Worm (Caenorhabditis elegans): ENCODE measurements around the gene clec-208.
"Not testable (repeated sequence)": the region's sequence is repeated elsewhere in the genome, so short reads cannot be mapped to it uniquely, and the experiment has no call there.

The clec-208 gene

ce11 chrV:2067419-2067818 is 30.3 kb upstream of the clec-208 start:
- no peak for TF ChIP-seq ztf-23 (GFP tag; IDR thresholded peaks at IDR 0.05)
- TF ChIP-seq flt-1 (GFP tag; IDR thresholded peaks at IDR 0.05) = no peak
- no peak for TF ChIP-seq ztf-29 (GFP tag; IDR thresholded peaks at IDR 0.05)
- no peak for TF ChIP-seq klf-2 (GFP tag; conservative IDR thresholded peaks at IDR 0.05)
- TF ChIP-seq ref-1 (GFP tag; conservative IDR thresholded peaks at IDR 0.05) = no peak
- TF ChIP-seq T22C8.4 (GFP tag; IDR thresholded peaks at IDR 0.05) = no peak
- no peak for TF ChIP-seq cog-1 (tag; optimal IDR thresholded peaks at IDR 0.05)

DNA sequence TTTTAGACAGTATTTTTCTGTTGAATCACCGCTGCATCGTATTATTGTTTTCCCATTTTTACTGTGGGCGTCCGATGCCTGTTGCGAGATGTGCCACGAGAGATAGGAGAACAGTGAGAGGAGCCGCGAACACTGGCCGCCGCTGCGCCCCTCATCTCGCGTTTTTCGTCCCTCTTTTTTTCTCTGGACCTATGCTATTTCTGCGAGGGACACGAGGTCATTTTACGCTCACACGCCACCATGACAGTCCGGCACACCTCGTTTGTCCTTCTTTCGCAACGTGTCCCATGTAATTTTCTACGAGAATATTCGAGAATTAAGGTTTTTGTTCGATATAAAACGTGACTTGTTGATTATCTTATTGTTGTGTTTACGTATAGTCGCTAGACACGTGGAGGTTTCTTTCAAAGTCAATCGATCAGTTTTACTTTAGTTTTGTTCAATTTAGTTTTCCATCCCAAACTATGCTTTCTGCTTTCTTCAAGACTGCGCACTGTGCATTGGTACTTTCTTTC is 29.7 kb upstream of the clec-208 start, which contains the start of gene lbp-9:
lbp-9 (plus strand) TSS at position 465 of the 515 bp plus-strand sequence.
- TF ChIP-seq ref-1 (GFP tag; conservative IDR thresholded peaks at IDR 0.05) = no peak
- no peak for TF ChIP-seq ztf-29 (GFP tag; IDR thresholded peaks at IDR 0.05)
- no peak for TF ChIP-seq T22C8.4 (GFP tag; IDR thresholded peaks at IDR 0.05)
- TF ChIP-seq klf-2 (GFP tag; conservative IDR thresholded peaks at IDR 0.05) = no peak
- no peak for TF ChIP-seq med-1 (GFP tag; optimal IDR thresholded peaks at IDR 0.05; ENCODE audit: insufficient read depth)
- TF ChIP-seq cog-1 (tag; optimal IDR thresholded peaks at IDR 0.05) = no peak
- TF ChIP-seq flt-1 (GFP tag; IDR thresholded peaks at IDR 0.05) = no peak
- no peak for TF ChIP-seq tab-1 (GFP tag; IDR thresholded peaks at IDR 0.05)
- TF ChIP-seq ztf-23 (GFP tag; IDR thresholded peaks at IDR 0.05) = no peak

DNA sequence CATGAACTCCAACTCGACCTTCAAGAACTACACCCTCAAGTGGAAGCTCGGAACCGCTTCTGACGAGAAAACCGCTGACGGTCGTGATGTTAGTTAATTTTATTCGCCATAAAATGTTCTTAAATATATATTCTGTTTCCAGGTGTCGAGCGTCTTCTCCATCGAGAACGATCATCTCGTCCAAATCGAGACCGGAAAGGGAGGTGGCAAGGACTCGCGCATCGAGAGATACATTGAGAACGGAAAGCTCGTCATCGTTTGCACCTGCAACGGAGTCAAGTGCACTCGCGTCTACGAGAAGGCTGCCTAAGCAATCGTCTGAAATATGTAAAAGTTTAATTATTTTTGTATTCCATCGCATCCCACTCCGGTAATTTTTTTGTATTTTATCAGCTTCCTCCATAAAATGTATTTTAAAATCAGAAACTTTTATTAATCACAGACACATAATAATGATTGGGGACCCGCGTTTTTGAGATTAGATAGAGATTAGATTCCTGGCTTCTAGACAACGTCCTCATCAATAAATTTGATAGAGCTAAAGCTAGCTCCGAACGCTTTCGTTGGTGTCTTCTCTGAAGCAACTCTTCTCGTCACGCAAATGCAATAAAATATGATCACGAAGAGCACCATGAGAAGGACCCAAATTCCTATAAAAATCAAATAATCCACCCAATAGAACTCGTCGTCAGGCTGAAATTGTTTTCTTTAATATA is 28.9 kb upstream of the clec-208 start:
- no peak for TF ChIP-seq ref-1 (GFP tag; conservative IDR thresholded peaks at IDR 0.05)
- no peak for TF ChIP-seq flt-1 (GFP tag; IDR thresholded peaks at IDR 0.05)
- no peak for TF ChIP-seq ztf-29 (GFP tag; IDR thresholded peaks at IDR 0.05)
- TF ChIP-seq klf-2 (GFP tag; conservative IDR thresholded peaks at IDR 0.05) = no peak
- TF ChIP-seq med-1 (GFP tag; optimal IDR thresholded peaks at IDR 0.05; ENCODE audit: insufficient read depth) = no peak
- TF ChIP-seq ztf-23 (GFP tag; IDR thresholded peaks at IDR 0.05) = no peak

ce11 chrV:2072807-2073206 is 24.9 kb upstream of the clec-208 start, which contains the start of gene Y40B10A.9:
TSS of gene Y40B10A.9 (minus strand) at chrV:2072907.
- TF ChIP-seq klf-2 (GFP tag; conservative IDR thresholded peaks at IDR 0.05) = no peak
- TF ChIP-seq ztf-29 (GFP tag; IDR thresholded peaks at IDR 0.05) = no peak
- no peak for TF ChIP-seq ztf-23 (GFP tag; IDR thresholded peaks at IDR 0.05)
- no peak for TF ChIP-seq ref-1 (GFP tag; conservative IDR thresholded peaks at IDR 0.05)
- TF ChIP-seq flt-1 (GFP tag; IDR thresholded peaks at IDR 0.05) = no peak
- TF ChIP-seq T22C8.4 (GFP tag; IDR thresholded peaks at IDR 0.05) = no peak
- no peak for TF ChIP-seq tab-1 (GFP tag; IDR thresholded peaks at IDR 0.05)
- no peak for TF ChIP-seq med-1 (GFP tag; optimal IDR thresholded peaks at IDR 0.05; ENCODE audit: insufficient read depth)

ce11 chrV:2076043-2076442 is 21.7 kb upstream of the clec-208 start:
- TF ChIP-seq klf-2 (GFP tag; conservative IDR thresholded peaks at IDR 0.05) (no peak), ztf-29 (GFP tag; IDR thresholded peaks at IDR 0.05) (no peak), ztf-23 (GFP tag; IDR thresholded peaks at IDR 0.05) (peak; percentile 26; the same call in 1 of the 2 replicates), T22C8.4 (GFP tag; IDR thresholded peaks at IDR 0.05) (no peak), tab-1 (GFP tag; IDR thresholded peaks at IDR 0.05) (no peak)

- TF ChIP-seq ztf-29 (GFP tag; IDR thresholded peaks at IDR 0.05) (no peak), cog-1 (tag; optimal IDR thresholded peaks at IDR 0.05) (no peak), ztf-23 (GFP tag; IDR thresholded peaks at IDR 0.05) (no peak), ref-1 (GFP tag; conservative IDR thresholded peaks at IDR 0.05) (no peak), med-1 (GFP tag; optimal IDR thresholded peaks at IDR 0.05; ENCODE audit: insufficient read depth) (no peak)
Measured at ce11 chrV:2081269-2081668, 16.5 kb upstream of the clec-208 start.

ce11 chrV:2081894-2082293 is 15.9 kb upstream of the clec-208 start:
- TF ChIP-seq ztf-23 (GFP tag; IDR thresholded peaks at IDR 0.05) (no peak), tab-1 (GFP tag; IDR thresholded peaks at IDR 0.05) (no peak)

DNA sequence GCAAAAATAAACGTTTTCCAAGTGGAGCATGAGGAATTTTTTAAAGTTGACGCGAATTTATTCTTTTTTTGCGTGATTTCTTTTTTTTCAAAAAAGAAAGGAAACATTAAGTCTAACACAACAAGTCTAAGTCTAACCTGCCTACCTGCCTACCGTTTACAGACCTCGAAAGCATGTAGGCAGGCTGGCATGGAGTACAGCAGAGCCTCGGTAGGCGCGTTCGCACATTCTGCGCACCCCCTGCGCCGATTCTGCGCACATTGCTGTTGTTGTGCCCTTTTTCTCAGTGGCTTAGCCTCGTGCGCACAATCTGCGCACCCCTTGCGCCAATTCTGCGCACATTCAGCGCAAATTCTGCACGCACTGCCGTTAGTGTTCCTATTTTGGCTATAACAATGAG is 13.9 kb upstream of the clec-208 start:
- TF ChIP-seq klf-2 (GFP tag; conservative IDR thresholded peaks at IDR 0.05) (0 out of 2 replicates have a peak, but pooled peaks have one; percentile 10), ztf-23 (GFP tag; IDR thresholded peaks at IDR 0.05) (no peak)

ce11 chrV:2085745-2086267 is 11.9 kb upstream of the clec-208 start, which contains the start of gene F36F12.3:
TSS of gene F36F12.3 (plus strand) at chrV:2085795.
- TF ChIP-seq klf-2 (GFP tag; conservative IDR thresholded peaks at IDR 0.05); med-1 (GFP tag; optimal IDR thresholded peaks at IDR 0.05; ENCODE audit: insufficient read depth); cog-1 (tag; optimal IDR thresholded peaks at IDR 0.05): not testable (repeated sequence)

DNA sequence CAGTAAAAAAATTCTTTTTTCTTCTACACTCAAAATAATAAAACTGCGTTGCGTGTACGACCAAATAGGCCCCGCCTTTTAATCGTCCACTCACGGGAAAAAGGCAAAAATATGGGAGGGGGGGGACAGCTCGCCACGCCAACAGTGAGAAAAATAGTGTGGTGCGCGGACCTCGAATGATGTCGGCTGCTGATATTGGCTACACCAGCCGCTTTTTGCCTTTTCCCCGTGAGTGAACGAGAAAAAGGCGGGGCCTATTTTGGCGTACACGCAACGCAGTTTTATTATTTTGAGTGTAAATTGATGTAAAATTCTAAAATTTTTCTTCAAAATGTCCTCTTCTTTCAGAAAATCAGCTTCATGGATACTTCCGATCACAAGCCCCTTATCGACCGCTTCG is 7.4 kb upstream of the clec-208 start, which contains the start of gene ztf-28:
ztf-28 (plus strand) TSS at position 349 of the 400 bp plus-strand sequence.
- TF ChIP-seq klf-2 (GFP tag; conservative IDR thresholded peaks at IDR 0.05); cog-1 (tag; optimal IDR thresholded peaks at IDR 0.05); ztf-29 (GFP tag; IDR thresholded peaks at IDR 0.05): not testable (repeated sequence)

- TF ChIP-seq flt-1 (GFP tag; IDR thresholded peaks at IDR 0.05) (no peak), tab-1 (GFP tag; IDR thresholded peaks at IDR 0.05) (no peak), ztf-23 (GFP tag; IDR thresholded peaks at IDR 0.05) (no peak), klf-2 (GFP tag; conservative IDR thresholded peaks at IDR 0.05) (no peak), med-1 (GFP tag; optimal IDR thresholded peaks at IDR 0.05; ENCODE audit: insufficient read depth) (no peak), ref-1 (GFP tag; conservative IDR thresholded peaks at IDR 0.05) (no peak), T22C8.4 (GFP tag; IDR thresholded peaks at IDR 0.05) (no peak), ztf-29 (GFP tag; IDR thresholded peaks at IDR 0.05) (no peak), cog-1 (tag; optimal IDR thresholded peaks at IDR 0.05) (no peak)
Measured at ce11 chrV:2095204-2095603, 2.5 kb upstream of the clec-208 start, which contains the start of gene F36F12.2. TSS of gene F36F12.2 (minus strand) at chrV:2095304.

Data from whole organism, midembryonic.